Fruit fly (Drosophila melanogaster): Measurements from ENCODE around the gene Hrs.

Gene Hrs

dm6 chr2L:2751904-2752459 lies 12.2 kb downstream of the Hrs start, which contains the start of gene Bacc:
Bacc (plus strand) TSS chr2L:2752445.
- TF ChIP-seq spab (GFP tag; optimal IDR thresholded peaks at IDR 0.05) (peak; percentile 99), fd85E (GFP tag; optimal IDR thresholded peaks at IDR 0.05) (peak; percentile 96), CG6792 (GFP tag; optimal IDR thresholded peaks at IDR 0.05) (peak; percentile 98), svp (GFP tag) (peak; percentile 99), CG15336 (GFP tag; IDR thresholded peaks at IDR 0.05) (no peak), achi (GFP tag; optimal IDR thresholded peaks at IDR 0.05) (peak; percentile 97), CG34406 (GFP tag; optimal IDR thresholded peaks at IDR 0.05) (peak; percentile 97), Gug (GFP tag; IDR thresholded peaks at IDR 0.05) (no peak), fd59A (GFP tag; optimal IDR thresholded peaks at IDR 0.05) (peak; percentile 99), ss (GFP tag; optimal IDR thresholded peaks at IDR 0.05) (peak; percentile 97 to 99), Sox14 (GFP tag; optimal IDR thresholded peaks at IDR 0.05) (peak; percentile 99), CG3032 (tag; optimal IDR thresholded peaks at IDR 0.05) (peak; percentile 98), Eip93F (GFP tag; optimal IDR thresholded peaks at IDR 0.05) (peak; percentile 93), acj6 (GFP tag; optimal IDR thresholded peaks at IDR 0.05) (peak; percentile 99), CG1621 (tag; optimal IDR thresholded peaks at IDR 0.05) (peak; percentile 93), pdm3 (GFP tag; optimal IDR thresholded peaks at IDR 0.05) (peak; percentile 98), Hr39 (GFP tag; optimal IDR thresholded peaks at IDR 0.05) (peak; percentile 98), CG11294 (GFP tag; IDR thresholded peaks at IDR 0.05) (no peak), CG8632 (GFP tag; optimal IDR thresholded peaks at IDR 0.05) (peak; percentile 98), CG10631 (GFP tag; optimal IDR thresholded peaks at IDR 0.05) (peak; percentile 97), dsx (GFP tag; optimal IDR thresholded peaks at IDR 0.05; ENCODE audit: poor library complexity, severe bottlenecking) (peak; percentile 91), vri (GFP tag; optimal IDR thresholded peaks at IDR 0.05) (peak; percentile 93), Lpt (GFP tag; optimal IDR thresholded peaks at IDR 0.05) (peak; percentile 93), esn (GFP tag; optimal IDR thresholded peaks at IDR 0.05) (peak; percentile 99), CG32006 (GFP tag; optimal IDR thresholded peaks at IDR 0.05) (peak; percentile 99), Eip78C (GFP tag) (peak; percentile 99), topi (GFP tag; optimal IDR thresholded peaks at IDR 0.05) (peak; percentile 97), CG11762 (GFP tag; optimal IDR thresholded peaks at IDR 0.05; ENCODE audit: insufficient read depth) (peak; percentile 98), CG6163 (GFP tag; IDR thresholded peaks at IDR 0.05) (no peak), fkh (GFP tag; optimal IDR thresholded peaks at IDR 0.05) (peak; percentile 14), OdsH (GFP tag; optimal IDR thresholded peaks at IDR 0.05) (peak; percentile 98), Sox15 (GFP tag; optimal IDR thresholded peaks at IDR 0.05) (peak; percentile 96), dac (GFP tag; optimal IDR thresholded peaks at IDR 0.05) (peak; percentile 97), Smox (GFP tag; optimal IDR thresholded peaks at IDR 0.05) (peak; percentile 98), cyc (GFP tag; optimal IDR thresholded peaks at IDR 0.05) (peak; percentile 98), salr (GFP tag; optimal IDR thresholded peaks at IDR 0.05) (peak; percentile 90 to 99), eg (GFP tag; IDR thresholded peaks at IDR 0.05) (no peak), CG6854 (GFP tag; optimal IDR thresholded peaks at IDR 0.05) (peak; percentile 95), Eip75B (GFP tag; optimal IDR thresholded peaks at IDR 0.05) (peak; percentile 99), Ets21C (GFP tag; optimal IDR thresholded peaks at IDR 0.05) (peak; percentile 96), CG31627 (GFP tag; optimal IDR thresholded peaks at IDR 0.05) (peak; percentile 97), Met (GFP tag; optimal IDR thresholded peaks at IDR 0.05) (peak; percentile 99), Ets96B (tag; optimal IDR thresholded peaks at IDR 0.05) (peak; percentile 97), CG4318 (GFP tag; optimal IDR thresholded peaks at IDR 0.05) (peak; percentile 98), CG9139 (GFP tag; optimal IDR thresholded peaks at IDR 0.05) (peak; percentile 94), lz (GFP tag; optimal IDR thresholded peaks at IDR 0.05) (peak; percentile 98), CG10669 (GFP tag; optimal IDR thresholded peaks at IDR 0.05) (peak; percentile 97), CG6808 (GFP tag; optimal IDR thresholded peaks at IDR 0.05) (peak; percentile 99), CG16779 (tag; optimal IDR thresholded peaks at IDR 0.05) (peak; percentile 97), CG7368 (GFP tag; optimal IDR thresholded peaks at IDR 0.05) (peak; percentile 96), CG8319 (GFP tag; optimal IDR thresholded peaks at IDR 0.05) (peak; percentile 96)
